Fruit fly (Drosophila melanogaster): ENCODE measurements around the gene CG3106.

DNA sequence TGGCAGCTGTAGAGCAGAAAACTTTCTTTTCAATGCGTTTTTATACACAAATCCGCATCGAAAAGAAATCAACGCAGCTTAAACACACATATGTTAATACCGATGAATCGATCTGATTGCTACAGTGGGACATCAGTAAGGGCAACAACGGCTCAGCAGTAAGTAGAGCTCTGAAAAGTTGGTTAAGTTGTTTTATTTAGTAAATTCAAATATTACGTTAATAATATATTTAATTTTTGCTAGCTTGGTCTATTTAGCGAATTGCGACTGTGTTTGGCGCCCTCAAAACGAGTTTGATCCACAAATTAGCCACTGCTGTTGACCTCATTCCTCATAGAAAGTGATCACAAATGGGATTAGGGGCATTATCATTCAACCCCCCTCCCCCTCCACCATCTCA, 10.7 kb downstream of the CG3106 start:
- TF ChIP-seq gsb-n (tag; optimal IDR thresholded peaks at IDR 0.05) (peak; percentile 31), Bteb2 (GFP tag; optimal IDR thresholded peaks at IDR 0.05) (no peak), CG18619 (GFP tag; optimal IDR thresholded peaks at IDR 0.05) (no peak), CG34376 (GFP tag; optimal IDR thresholded peaks at IDR 0.05) (no peak), Sox100B (GFP tag; optimal IDR thresholded peaks at IDR 0.05) (peak; percentile 37), CoRest (tag; optimal IDR thresholded peaks at IDR 0.05) (peak; percentile 49), wek (GFP tag; optimal IDR thresholded peaks at IDR 0.05) (no peak), insv (GFP tag; optimal IDR thresholded peaks at IDR 0.05) (no peak), CG2129 (GFP tag; IDR thresholded peaks at IDR 0.05; ENCODE audit: partially characterized antibody) (no peak), CrebB (tag; optimal IDR thresholded peaks at IDR 0.05) (no peak), ap (GFP tag; IDR thresholded peaks at IDR 0.05) (peak; percentile 32; the same call in 1 of the 2 replicates), BEAF-32 (GFP tag; optimal IDR thresholded peaks at IDR 0.05) (no peak), usp (GFP tag; optimal IDR thresholded peaks at IDR 0.05) (no peak)
